Fruit fly (Drosophila melanogaster) whole organism, wandering third instar larva: ENCODE measurements around the gene btz.

Experiments used
- CrebA ChIP-seq: fragments of 200-800 bp; sonication (Bioruptor generic); optimal IDR thresholded peaks from 2 replicates; lab custom pipeline; 2016; ENCODE audit warnings: missing biosample characterization, mild to moderate bottlenecking, missing genetic modification characterization, borderline replicate concordance
- Rel ChIP-seq, 2 experiments: fragments of 200-800 bp; sonication (Bioruptor generic) in 1 of 2; optimal IDR thresholded peaks; 2 replicates in 1 of 2; 3 replicates in 1 of 2; lab custom pipeline; 2016 to 2019; ENCODE audit warnings: mild to moderate bottlenecking in 2 of 2, missing biosample characterization in 2 of 2, missing genetic modification characterization in 2 of 2, moderate library complexity in 1 of 2
- br ChIP-seq: fragments of 200-800 bp; sonication (Bioruptor generic); optimal IDR thresholded peaks from 2 replicates; lab custom pipeline; 2016; ENCODE audit warnings: missing biosample characterization, missing genetic modification characterization
- lola ChIP-seq: fragments of >200 bp; optimal IDR thresholded peaks from 2 replicates; lab custom pipeline; 2017; ENCODE audit warnings: missing biosample characterization, missing genetic modification characterization

The btz gene

DNA sequence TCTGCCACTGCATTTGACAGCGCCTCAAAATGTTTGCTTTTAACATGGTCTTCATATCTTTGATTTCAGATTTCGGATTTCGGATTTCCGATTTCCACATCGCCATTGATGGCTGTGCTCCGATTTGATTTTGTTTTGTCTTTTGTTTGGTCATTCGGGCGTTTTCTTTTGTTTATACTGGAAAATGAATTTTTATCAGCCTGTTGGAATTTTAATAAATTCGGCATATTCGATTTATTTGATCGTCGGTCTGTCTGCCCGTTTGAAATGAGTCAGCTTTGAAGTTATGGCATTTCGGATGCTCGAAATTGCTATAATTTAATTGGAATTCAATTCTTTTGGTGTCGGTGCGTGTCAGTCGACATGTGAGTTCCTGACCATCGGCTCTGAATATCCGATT lies 40.5 kb downstream of the btz start:
- TF ChIP-seq Rel (GFP tag; optimal IDR thresholded peaks at IDR 0.05; lab: Kevin White, UChicago) (no peak), Rel (tag; optimal IDR thresholded peaks at IDR 0.05; lab: Kevin White, UChicago) (no peak), CrebA (GFP tag; lab: Kevin White, UChicago) (no peak), br (GFP tag; lab: Kevin White, UChicago) (no peak), lola (GFP tag; lab: Kevin White, UChicago) (no peak)
